Fruit fly (Drosophila melanogaster) whole organism, embryonic: ENCODE results near the gene zfh2.
A peak's percentile ranks its signal among the peaks of the same experiment; 100 is the strongest.

ENCODE experiments used
- Bgb ChIP-seq: fragments of 200-800 bp; sonication (Bioruptor generic); IDR thresholded peaks from 2 replicates; pipeline ENCODE4 v1.3.6; 2022; ENCODE audit warnings: missing biosample characterization, missing genetic modification characterization; ENCODE audit not compliant: partially characterized antibody
- CG11695 ChIP-seq: fragments of 200-800 bp; sonication (Bioruptor generic); IDR thresholded peaks from 3 replicates; pipeline ENCODE4 v1.3.6; 2022; ENCODE audit warnings: missing biosample characterization, missing genetic modification characterization
- CG12071 ChIP-seq: fragments of 200-800 bp; sonication (Bioruptor generic); optimal IDR thresholded peaks from 3 replicates; lab custom pipeline; 2018; ENCODE audit warnings: missing biosample characterization, mild to moderate bottlenecking, missing genetic modification characterization
- CG12155 ChIP-seq: fragments of 200-800 bp; sonication (Bioruptor generic); optimal IDR thresholded peaks from 3 replicates; lab custom pipeline; 2016; ENCODE audit warnings: missing biosample characterization, missing genetic modification characterization
- CG12236 ChIP-seq: fragments of 200-800 bp; sonication (Bioruptor generic); optimal IDR thresholded peaks from 2 replicates; lab custom pipeline; 2016; ENCODE audit warnings: missing biosample characterization, missing genetic modification characterization
- CG1233 ChIP-seq: fragments of 200-800 bp; sonication (Bioruptor generic); optimal IDR thresholded peaks from 4 replicates; lab custom pipeline; 2018; ENCODE audit warnings: missing biosample characterization, mild to moderate bottlenecking, missing genetic modification characterization
- CG17328 ChIP-seq: fragments of 200-800 bp; sonication (Bioruptor generic); IDR thresholded peaks from 2 replicates; pipeline ENCODE4 v1.3.6; 2022; ENCODE audit warnings: missing biosample characterization, missing genetic modification characterization
- CG17612 ChIP-seq: fragments of 200-800 bp; sonication (Bioruptor generic); IDR thresholded peaks from 2 replicates; pipeline ENCODE4 v1.3.6; 2022; ENCODE audit warnings: missing biosample characterization, missing genetic modification characterization
- CG1792 ChIP-seq: fragments of 200-800 bp; sonication (Bioruptor generic); optimal IDR thresholded peaks from 2 replicates; lab custom pipeline; 2016; ENCODE audit warnings: missing biosample characterization, missing genetic modification characterization
- CG1832 ChIP-seq: fragments of 200-800 bp; sonication (Bioruptor generic); optimal IDR thresholded peaks from 2 replicates; lab custom pipeline; 2017; ENCODE audit warnings: missing biosample characterization, mild to moderate bottlenecking, missing genetic modification characterization, inconsistent platforms
- CG2889 ChIP-seq: fragments of 200-800 bp; sonication (Bioruptor generic); IDR thresholded peaks from 3 replicates; pipeline ENCODE4 v1.3.6; 2022; ENCODE audit warnings: missing biosample characterization, missing genetic modification characterization
- CG3407 ChIP-seq: fragments of 200-800 bp; sonication (Bioruptor generic); optimal IDR thresholded peaks from 2 replicates; lab custom pipeline; 2018; ENCODE audit warnings: missing biosample characterization, mild to moderate bottlenecking, missing genetic modification characterization
- CG34224 ChIP-seq: fragments of 200-800 bp; sonication (Bioruptor generic); IDR thresholded peaks from 3 replicates; pipeline ENCODE4 v1.3.6; 2022; ENCODE audit warnings: missing biosample characterization, missing genetic modification characterization; ENCODE audit not compliant: partially characterized antibody
- CG4360 ChIP-seq: fragments of 200-800 bp; sonication (Bioruptor generic); IDR thresholded peaks from 2 replicates; pipeline ENCODE4 v1.3.6; 2022; ENCODE audit warnings: missing biosample characterization, missing genetic modification characterization
- CG4617 ChIP-seq: fragments of 200-800 bp; sonication (Bioruptor generic); optimal IDR thresholded peaks from 3 replicates; lab custom pipeline; 2016; ENCODE audit warnings: missing biosample characterization, missing genetic modification characterization, borderline replicate concordance
- CG6854 ChIP-seq: fragments of 200-800 bp; sonication (Bioruptor generic); optimal IDR thresholded peaks from 3 replicates; lab custom pipeline; 2017; ENCODE audit warnings: missing biosample characterization, mild to moderate bottlenecking, missing genetic modification characterization
- CG7357 ChIP-seq: fragments of 200-800 bp; sonication (Bioruptor generic); IDR thresholded peaks from 3 replicates; pipeline ENCODE4 v1.3.6; 2022; ENCODE audit warnings: missing biosample characterization, missing genetic modification characterization
- CkIIα-i1 ChIP-seq: fragments of 200-800 bp; sonication (Bioruptor generic); IDR thresholded peaks from 2 replicates; pipeline ENCODE4 v1.3.6; 2022; ENCODE audit warnings: missing biosample characterization, missing genetic modification characterization
- Dref ChIP-seq: fragments of 200-800 bp; sonication (Bioruptor generic); IDR thresholded peaks from 2 replicates; pipeline ENCODE4 v1.3.6; 2022; ENCODE audit warnings: missing biosample characterization, missing genetic modification characterization
- Elba2 ChIP-seq: fragments of 200-800 bp; sonication (Bioruptor generic); optimal IDR thresholded peaks from 3 replicates; lab custom pipeline; 2016; ENCODE audit warnings: missing biosample characterization, missing genetic modification characterization
- H2.0 ChIP-seq: fragments of 200-800 bp; sonication (Bioruptor generic); IDR thresholded peaks from 2 replicates; pipeline ENCODE4 v1.3.6; 2022; ENCODE audit warnings: missing biosample characterization, missing genetic modification characterization
- HHEX ChIP-seq: fragments of 200-800 bp; sonication (Bioruptor generic); optimal IDR thresholded peaks from 3 replicates; lab custom pipeline; 2017; ENCODE audit warnings: missing biosample characterization, mild to moderate bottlenecking, missing genetic modification characterization, missing genetic modification reagents
- Hey ChIP-seq: fragments of 200-800 bp; sonication (Bioruptor generic); optimal IDR thresholded peaks from 3 replicates; lab custom pipeline; 2018; ENCODE audit warnings: missing biosample characterization, mild to moderate bottlenecking, missing genetic modification characterization
- Hsf ChIP-seq: fragments of 200-800 bp; sonication (Bioruptor generic); optimal IDR thresholded peaks from 3 replicates; lab custom pipeline; 2016; ENCODE audit warnings: missing biosample characterization, missing genetic modification characterization
- Lhr ChIP-seq: fragments of 200-800 bp; sonication (Bioruptor generic); optimal IDR thresholded peaks from 3 replicates; lab custom pipeline; 2017; ENCODE audit warnings: mild to moderate bottlenecking, missing biosample characterization, missing genetic modification reagents, missing genetic modification characterization
- MESR4 ChIP-seq: fragments of 200-800 bp; sonication (Bioruptor generic); optimal IDR thresholded peaks from 2 replicates; lab custom pipeline; 2018; ENCODE audit warnings: missing biosample characterization, mild to moderate bottlenecking, missing genetic modification characterization, moderate library complexity
- Myb ChIP-seq: fragments of 200-800 bp; sonication (Bioruptor generic); optimal IDR thresholded peaks from 2 replicates; lab custom pipeline; 2016; ENCODE audit warnings: missing biosample characterization, missing genetic modification characterization
- Poxn ChIP-seq: fragments of 200-800 bp; sonication (Bioruptor generic); IDR thresholded peaks from 2 replicates; pipeline ENCODE4 v1.3.6; 2022; ENCODE audit warnings: missing biosample characterization, missing genetic modification characterization
- Ptx1 ChIP-seq: fragments of 200-800 bp; sonication (Bioruptor generic); IDR thresholded peaks from 2 replicates; pipeline ENCODE4 v1.3.6; 2022; ENCODE audit warnings: missing biosample characterization, missing genetic modification characterization
- Side ChIP-seq: fragments of 200-800 bp; sonication (Bioruptor generic); optimal IDR thresholded peaks from 2 replicates; lab custom pipeline; 2016; ENCODE audit warnings: missing biosample characterization, missing genetic modification characterization
- Stat92E ChIP-seq, 3 experiments: fragments of >200 bp in 2 of 3; fragments of 200-800 bp in 1 of 3; sonication (Bioruptor generic) in 1 of 3; optimal IDR thresholded peaks; 2 replicates each; lab custom pipeline; 2017 to 2019; ENCODE audit warnings: missing biosample characterization in 3 of 3, missing genetic modification characterization in 3 of 3, mild to moderate bottlenecking in 1 of 3, moderate library complexity in 1 of 3
- ato ChIP-seq: fragments of 200-800 bp; sonication (Bioruptor generic); IDR thresholded peaks from 2 replicates; pipeline ENCODE4 v1.3.6; 2022; ENCODE audit warnings: missing biosample characterization, missing genetic modification characterization; ENCODE audit not compliant: partially characterized antibody
- az2 ChIP-seq: fragments of 200-800 bp; sonication (Bioruptor generic); optimal IDR thresholded peaks from 3 replicates; lab custom pipeline; 2016; ENCODE audit warnings: missing biosample characterization, missing genetic modification characterization
- bab2 ChIP-seq: fragments of 200-800 bp; sonication (Bioruptor generic); optimal IDR thresholded peaks from 2 replicates; lab custom pipeline; 2016; ENCODE audit warnings: missing biosample characterization, missing genetic modification characterization
- cad ChIP-seq: fragments of >200 bp; optimal IDR thresholded peaks from 2 replicates; lab custom pipeline; 2017; ENCODE audit warnings: missing biosample characterization, missing genetic modification characterization
- cato ChIP-seq: fragments of 200-800 bp; sonication (Bioruptor generic); optimal IDR thresholded peaks from 2 replicates; lab custom pipeline; 2016; ENCODE audit warnings: missing biosample characterization, missing genetic modification characterization, borderline replicate concordance
- ci ChIP-seq: fragments of 200-800 bp; sonication (Bioruptor generic); IDR thresholded peaks from 3 replicates; pipeline ENCODE4 v1.3.6; 2022; ENCODE audit warnings: missing biosample characterization, missing genetic modification characterization
- dysf ChIP-seq: fragments of 200-800 bp; sonication (Bioruptor generic); IDR thresholded peaks from 3 replicates; pipeline ENCODE4 v1.3.6; 2022; ENCODE audit warnings: missing biosample characterization, missing genetic modification characterization
- grau ChIP-seq: fragments of 200-800 bp; optimal IDR thresholded peaks from 3 replicates; lab custom pipeline; 2019; ENCODE audit warnings: missing biosample characterization, mild to moderate bottlenecking, missing genetic modification characterization, moderate library complexity
- gro ChIP-seq: fragments of 200-800 bp; sonication (Bioruptor generic); optimal IDR thresholded peaks from 2 replicates; lab custom pipeline; 2016; ENCODE audit warnings: missing biosample characterization, missing genetic modification characterization
- maf-S ChIP-seq: fragments of 200-800 bp; sonication (Bioruptor generic); optimal IDR thresholded peaks from 2 replicates; lab custom pipeline; 2016; ENCODE audit warnings: missing biosample characterization, missing genetic modification characterization
- prd ChIP-seq, 3 experiments: fragments of >200 bp in 2 of 3; fragments of 200-800 bp in 1 of 3; sonication (Bioruptor generic) in 1 of 3; optimal IDR thresholded peaks in 2 of 3; IDR thresholded peaks in 1 of 3; 2 replicates in 2 of 3; 3 replicates in 1 of 3; pipeline versions ENCODE4 v1.3.6 to Lab custom; 2017 to 2022; ENCODE audit warnings: missing biosample characterization in 1 of 3, missing genetic modification characterization in 1 of 3
- pros ChIP-seq: fragments of 200-800 bp; sonication (Bioruptor generic); optimal IDR thresholded peaks from 3 replicates; lab custom pipeline; 2019; ENCODE audit warnings: missing biosample characterization, mild to moderate bottlenecking, missing genetic modification characterization, moderate library complexity
- psq ChIP-seq: fragments of 200-800 bp; sonication (Bioruptor generic); optimal IDR thresholded peaks from 2 replicates; lab custom pipeline; 2017; ENCODE audit warnings: missing biosample characterization, missing genetic modification characterization
- row ChIP-seq: fragments of 200-800 bp; sonication (Bioruptor generic); IDR thresholded peaks from 3 replicates; pipeline ENCODE4 v1.3.6; 2022; ENCODE audit warnings: missing biosample characterization, missing genetic modification characterization
- slbo ChIP-seq: fragments of 200-800 bp; sonication (Bioruptor generic); IDR thresholded peaks from 2 replicates; pipeline ENCODE4 v1.3.6; 2022; ENCODE audit warnings: missing biosample characterization, missing genetic modification characterization
- sug ChIP-seq: fragments of 200-800 bp; optimal IDR thresholded peaks from 2 replicates; lab custom pipeline; 2019; ENCODE audit warnings: missing biosample characterization, mild to moderate bottlenecking, missing genetic modification characterization, moderate library complexity
- tx ChIP-seq: fragments of 200-800 bp; sonication (Bioruptor generic); optimal IDR thresholded peaks from 2 replicates; lab custom pipeline; 2016; ENCODE audit warnings: missing biosample characterization, missing genetic modification characterization
- wek ChIP-seq: fragments of 200-800 bp; sonication (Bioruptor generic); optimal IDR thresholded peaks from 3 replicates; lab custom pipeline; 2018; ENCODE audit warnings: missing biosample characterization, mild to moderate bottlenecking, missing genetic modification characterization, moderate library complexity

zfh2 gene

dm6 chr4:488828-489560 lies 12.6 kb upstream of the zfh2 start, which contains the start of gene Asator (continued):
- TF ChIP-seq Stat92E (GFP tag; optimal IDR thresholded peaks at IDR 0.05; lab: Kevin White, UChicago) (no peak), Lhr (GFP tag; lab: Kevin White, UChicago) (no peak), CG11695 (peak; percentile 55; the same call in 1 of the 3 replicates), H2.0 (no peak; the same call in 1 of the 2 replicates), CG12236 (peak; percentile 56), CkIIα-i1 (GFP tag; lab: Robert Waterston, UW) (no peak), Dref (no peak), CG12155 (peak; percentile 64), slbo (GFP tag; lab: Robert Waterston, UW) (no peak; the same call in 1 of the 2 replicates), ci (GFP tag; lab: Robert Waterston, UW) (peak; percentile 81; the same call in 2 of the 3 replicates), Ptx1 (GFP tag; lab: Robert Waterston, UW) (no peak), dysf (GFP tag; lab: Robert Waterston, UW) (no peak; the same call in 2 of the 3 replicates), cad (GFP tag; lab: Kevin White, UChicago) (no peak), CG1832 (GFP tag; lab: Kevin White, UChicago) (no peak), Myb (GFP tag; lab: Kevin White, UChicago) (peak; percentile 55), az2 (GFP tag; lab: Kevin White, UChicago) (peak; percentile 69), pros (GFP tag; lab: Kevin White, UChicago) (peak; percentile 100), CG17328 (GFP tag; lab: Robert Waterston, UW) (peak; percentile 66), Side (peak; percentile 55), Hsf (peak; percentile 67), cato (no peak), CG4617 (GFP tag; lab: Kevin White, UChicago) (no peak), ato (GFP tag; lab: Robert Waterston, UW) (no peak), CG3407 (no peak), HHEX (peak; percentile 44), CG4360 (no peak; the same call in 1 of the 2 replicates), sug (tag; lab: Kevin White, UChicago) (no peak), wek (GFP tag; lab: Kevin White, UChicago) (no peak), grau (tag; lab: Kevin White, UChicago) (peak; percentile 51), tx (peak; percentile 51), psq (GFP tag; lab: Kevin White, UChicago) (no peak), CG34224 (GFP tag; lab: Robert Waterston, UW) (no peak), Poxn (no peak), CG1792 (GFP tag; lab: Kevin White, UChicago) (no peak), CG7357 (GFP tag; lab: Robert Waterston, UW) (no peak; the same call in 2 of the 3 replicates), CG2889 (GFP tag; lab: Robert Waterston, UW) (no peak; the same call in 2 of the 3 replicates), row (peak; percentile 92), bab2 (GFP tag; lab: Kevin White, UChicago) (peak; percentile 67), gro (GFP tag; lab: Kevin White, UChicago) (peak; percentile 39), Hey (tag; lab: Kevin White, UChicago) (no peak), maf-S (no peak), CG17612 (GFP tag; lab: Robert Waterston, UW) (no peak), Elba2 (no peak), CG12071 (GFP tag; lab: Kevin White, UChicago) (peak; percentile 55), prd (optimal IDR thresholded peaks at IDR 0.05; lab: Kevin White, UChicago) (no peak), prd (GFP tag; IDR thresholded peaks at IDR 0.05; lab: Robert Waterston, UW) (no peak; the same call in 2 of the 3 replicates), CG6854 (GFP tag; lab: Kevin White, UChicago) (peak; percentile 49), Bgb (no peak), CG1233 (GFP tag; lab: Kevin White, UChicago) (peak; percentile 25), MESR4 (GFP tag; lab: Kevin White, UChicago) (no peak)
